Worm (Caenorhabditis elegans) whole organism, L4 larva: ENCODE data around the gene F43E12.1.

Experiments used
- F26F4.8 ChIP-seq: fragments of 200-800 bp; sonication (Bioruptor generic); conservative IDR thresholded peaks from 2 replicates; pipeline ENCODE4 v1.3.6; 2022; ENCODE audit warnings: missing genetic modification characterization, missing compliant biosample characterization
- ZK546.5 ChIP-seq, 2 experiments: sonication (generic microtip); optimal IDR thresholded peaks; 2 replicates each; lab custom pipeline; 2017; ENCODE audit warnings: missing biosample characterization in 2 of 2, missing genetic modification characterization in 2 of 2
- aha-1 ChIP-seq: fragments of 150-350 bp; peaks from one replicate; lab custom pipeline; 2014; ENCODE audit warnings: missing biosample characterization, missing genetic modification characterization
- arid-1 ChIP-seq: fragments of 200-800 bp; sonication (Bioruptor generic); conservative IDR thresholded peaks from 2 replicates; pipeline ENCODE4 v1.3.6; 2022; ENCODE audit warnings: missing genetic modification reagents, missing genetic modification characterization, missing compliant biosample characterization
- ceh-20 ChIP-seq: fragments of 200-800 bp; sonication (Bioruptor generic); IDR thresholded peaks from 2 replicates; pipeline ENCODE4 v1.3.6; 2022; ENCODE audit warnings: missing genetic modification reagents, missing genetic modification characterization, missing compliant biosample characterization
- ces-1 ChIP-seq: fragments of 150-350 bp; sonication (generic microtip); optimal IDR thresholded peaks from 4 replicates; lab custom pipeline; 2014; ENCODE audit warnings: missing biosample characterization, missing genetic modification reagents, missing genetic modification characterization
- daf-16 ChIP-seq, 3 experiments: sonication (generic microtip); optimal IDR thresholded peaks; 2 replicates each; lab custom pipeline; 2016 to 2017; ENCODE audit warnings: missing genetic modification characterization in 3 of 3, missing genetic modification reagents in 3 of 3, mild to moderate bottlenecking in 2 of 3, missing compliant biosample characterization in 2 of 3, missing biosample characterization in 1 of 3, moderate library complexity in 1 of 3
- daf-19 ChIP-seq: fragments of 200-800 bp; sonication (Bioruptor generic); conservative IDR thresholded peaks from 2 replicates; pipeline ENCODE4 v1.3.6; 2022; ENCODE audit warnings: missing genetic modification characterization, missing compliant biosample characterization
- dmd-6 ChIP-seq: fragments of 200-800 bp; sonication (Bioruptor generic); IDR thresholded peaks from 2 replicates; pipeline ENCODE4 v1.3.6; 2022; ENCODE audit warnings: missing genetic modification reagents, missing genetic modification characterization, missing compliant biosample characterization
- dmd-9 ChIP-seq: fragments of 200-800 bp; sonication (Bioruptor generic); IDR thresholded peaks from 2 replicates; pipeline ENCODE4 v1.3.6; 2022; ENCODE audit warnings: missing genetic modification reagents, missing genetic modification characterization, missing compliant biosample characterization
- dve-1 ChIP-seq: sonication (generic microtip); optimal IDR thresholded peaks from 2 replicates; lab custom pipeline; 2017; ENCODE audit warnings: antibody characterized with exemption, mild to moderate bottlenecking, missing genetic modification characterization, missing compliant biosample characterization; ENCODE audit not compliant: insufficient read depth
- gei-8 ChIP-seq: fragments of 200-800 bp; sonication (Bioruptor generic); optimal IDR thresholded peaks from 2 replicates; lab custom pipeline; 2018; ENCODE audit warnings: mild to moderate bottlenecking, missing genetic modification characterization, missing compliant biosample characterization
- hlh-11 ChIP-seq: fragments of 200-800 bp; sonication (Bioruptor generic); optimal IDR thresholded peaks from 2 replicates; lab custom pipeline; 2018; ENCODE audit warnings: mild to moderate bottlenecking, missing genetic modification characterization, missing compliant biosample characterization
- hlh-30 ChIP-seq: sonication (generic microtip); optimal IDR thresholded peaks from 2 replicates; lab custom pipeline; 2017; ENCODE audit warnings: antibody characterized with exemption, mild to moderate bottlenecking, missing genetic modification characterization, missing compliant biosample characterization; ENCODE audit not compliant: insufficient read depth
- jun-1 ChIP-seq: fragments of 150-350 bp; optimal IDR thresholded peaks from 2 replicates; lab custom pipeline; 2014; ENCODE audit warnings: missing biosample characterization, missing genetic modification reagents, missing genetic modification characterization
- lin-38 ChIP-seq: fragments of 200-800 bp; sonication (Bioruptor generic); IDR thresholded peaks from 2 replicates; pipeline ENCODE4 v1.3.6; 2022; ENCODE audit warnings: missing genetic modification reagents, missing genetic modification characterization, missing compliant biosample characterization
- mes-2 ChIP-seq: sonication (generic microtip); optimal IDR thresholded peaks from 2 replicates; lab custom pipeline; 2016; ENCODE audit warnings: missing genotype, mild to moderate bottlenecking, missing genetic modification characterization, missing compliant biosample characterization; ENCODE audit not compliant: poor library complexity, severe bottlenecking
- mxl-2 ChIP-seq: fragments of 200-800 bp; sonication (Bioruptor generic); conservative IDR thresholded peaks from 2 replicates; pipeline ENCODE4 v1.3.6; 2022; ENCODE audit warnings: missing genetic modification reagents, missing genetic modification characterization, missing compliant biosample characterization
- mxl-3 ChIP-seq: fragments of 200-800 bp; sonication (Bioruptor generic); optimal IDR thresholded peaks from 2 replicates; lab custom pipeline; 2018; ENCODE audit warnings: mild to moderate bottlenecking, missing genetic modification characterization, missing compliant biosample characterization
- nhr-25 ChIP-seq: sonication (generic microtip); optimal IDR thresholded peaks from 2 replicates; lab custom pipeline; 2017; ENCODE audit warnings: missing genetic modification characterization, mild to moderate bottlenecking, missing compliant biosample characterization, antibody characterized with exemption, moderate library complexity, borderline replicate concordance; ENCODE audit not compliant: insufficient read depth
- nhr-28 ChIP-seq: fragments of 150-350 bp; optimal IDR thresholded peaks from 2 replicates; lab custom pipeline; 2014; ENCODE audit warnings: missing biosample characterization, missing genetic modification characterization
- nhr-41 ChIP-seq: fragments of 200-800 bp; sonication (Bioruptor generic); IDR thresholded peaks from 2 replicates; pipeline ENCODE4 v1.3.6; 2022; ENCODE audit warnings: missing genetic modification reagents, missing genetic modification characterization, missing compliant biosample characterization
- nhr-6 ChIP-seq: fragments of 150-350 bp; optimal IDR thresholded peaks from 2 replicates; lab custom pipeline; 2014; ENCODE audit warnings: missing biosample characterization, missing genetic modification characterization
- nhr-76 ChIP-seq: fragments of 150-350 bp; optimal IDR thresholded peaks from 2 replicates; lab custom pipeline; 2014; ENCODE audit warnings: missing biosample characterization, missing genetic modification characterization
- nhr-77 ChIP-seq: fragments of 150-350 bp; optimal IDR thresholded peaks from 2 replicates; lab custom pipeline; 2014; ENCODE audit warnings: missing biosample characterization, missing genetic modification characterization
- pha-4 ChIP-seq, 2 experiments: fragments of 150-350 bp in 1 of 2; fragments of 200-800 bp in 1 of 2; sonication (Bioruptor generic) in 1 of 2; IDR thresholded peaks in 1 of 2; optimal IDR thresholded peaks in 1 of 2; 2 replicates each; pipeline versions ENCODE4 v1.3.6 to Lab custom; 2014 to 2022; ENCODE audit warnings: missing genetic modification characterization in 2 of 2, missing genetic modification reagents in 2 of 2, missing biosample characterization in 1 of 2, missing compliant biosample characterization in 1 of 2
- php-3 ChIP-seq: fragments of 200-800 bp; sonication (Bioruptor generic); IDR thresholded peaks from 2 replicates; pipeline ENCODE4 v1.3.6; 2022; ENCODE audit warnings: missing genetic modification reagents, missing genetic modification characterization, missing compliant biosample characterization
- pqm-1 ChIP-seq: sonication (generic microtip); optimal IDR thresholded peaks from 2 replicates; lab custom pipeline; 2017; ENCODE audit warnings: missing biosample characterization, missing genetic modification characterization
- saeg-2 ChIP-seq: fragments of 200-800 bp; sonication (Bioruptor generic); IDR thresholded peaks from 2 replicates; pipeline ENCODE4 v1.3.6; 2022; ENCODE audit warnings: missing genetic modification reagents, missing genetic modification characterization, missing compliant biosample characterization
- spr-3 ChIP-seq: fragments of 200-800 bp; sonication (Bioruptor generic); optimal IDR thresholded peaks from 2 replicates; lab custom pipeline; 2018; ENCODE audit warnings: mild to moderate bottlenecking, missing genetic modification characterization, missing compliant biosample characterization
- tra-1 ChIP-seq: fragments of 200-800 bp; sonication (Bioruptor generic); IDR thresholded peaks from 2 replicates; pipeline ENCODE4 v1.3.6; 2022; ENCODE audit warnings: missing genetic modification reagents, missing genetic modification characterization, missing compliant biosample characterization
- unc-62 ChIP-seq, 3 experiments: fragments of 150-350 bp in 1 of 3; sonication (generic microtip); optimal IDR thresholded peaks in 2 of 3; peaks in 1 of 3; 1 replicate in 1 of 3; 2 replicates in 2 of 3; lab custom pipeline; 2014 to 2017; ENCODE audit warnings: missing biosample characterization in 3 of 3, missing genetic modification characterization in 3 of 3, missing genetic modification reagents in 3 of 3, missing genotype in 1 of 3
- vab-7 ChIP-seq: fragments of 200-800 bp; sonication (Bioruptor generic); IDR thresholded peaks from 2 replicates; pipeline ENCODE4 v1.3.6; 2022; ENCODE audit warnings: missing genetic modification reagents, missing genetic modification characterization, missing compliant biosample characterization
- zag-1 ChIP-seq: fragments of 150-350 bp; optimal IDR thresholded peaks from 2 replicates; lab custom pipeline; 2014; ENCODE audit warnings: missing biosample characterization, missing genetic modification characterization
- zfp-2 ChIP-seq: sonication (generic microtip); optimal IDR thresholded peaks from 2 replicates; lab custom pipeline; 2016; ENCODE audit warnings: mild to moderate bottlenecking, missing genetic modification characterization, missing compliant biosample characterization
- zfp-3 ChIP-seq: fragments of 200-800 bp; sonication (Bioruptor generic); conservative IDR thresholded peaks from 2 replicates; pipeline ENCODE4 v1.3.6; 2022; ENCODE audit warnings: missing genetic modification reagents, missing genetic modification characterization, missing compliant biosample characterization
- zip-2 ChIP-seq: fragments of 150-350 bp; optimal IDR thresholded peaks from 2 replicates; lab custom pipeline; 2014; ENCODE audit warnings: missing biosample characterization, missing genetic modification characterization

F43E12.1 gene

DNA sequence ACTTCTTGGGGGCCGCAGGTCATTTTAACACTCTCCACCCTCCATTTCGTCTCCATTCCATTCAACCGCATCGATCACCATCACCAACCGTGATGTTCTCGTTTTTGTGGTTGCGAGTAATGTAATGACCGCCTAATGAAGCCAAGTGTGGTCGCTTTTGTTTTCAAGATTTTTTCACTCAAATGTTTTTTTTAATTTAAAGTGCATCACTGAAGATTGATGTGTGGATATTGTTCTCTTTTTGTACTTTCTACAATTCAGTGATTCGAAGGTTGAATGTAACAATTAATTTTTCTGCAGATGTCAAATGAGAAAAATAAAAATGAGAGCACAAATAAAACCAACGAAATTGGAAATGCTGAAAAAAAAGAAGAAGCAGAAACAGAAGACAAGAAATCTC, 18.7 kb upstream of the F43E12.1 start, which contains the start of gene pgp-10:
Gene pgp-10 (plus strand): TSS at position 301 of the 400 bp plus-strand sequence.
- TF ChIP-seq aha-1 (peak; percentile 26), lin-38 (GFP tag; lab: Robert Waterston, UW) (no peak), jun-1 (no peak)

DNA sequence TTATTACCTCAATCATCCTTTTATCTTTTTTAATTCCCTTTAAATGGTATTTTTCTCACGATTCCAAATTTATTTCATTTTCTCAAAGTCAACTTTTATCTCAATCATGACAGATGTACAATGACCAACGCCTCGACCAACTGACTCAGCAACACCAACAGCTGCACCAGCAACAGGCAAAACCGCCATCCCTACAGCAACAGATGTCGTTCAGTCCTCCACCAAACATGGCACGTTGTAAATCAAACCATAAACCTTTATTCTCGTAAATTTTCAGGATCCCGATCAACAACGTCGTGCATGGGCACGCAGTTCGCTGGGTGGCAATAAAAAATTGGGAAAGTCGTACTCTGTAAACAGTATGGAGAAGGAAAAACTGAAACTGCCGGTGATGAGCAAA, 14.7 kb upstream of the F43E12.1 start:
- TF ChIP-seq ces-1 (GFP tag; lab: Kevin White, UChicago): no peak
- no peak for TF ChIP-seq zfp-2 (tag; lab: Kevin White, UChicago)
- no peak for TF ChIP-seq mxl-3

DNA sequence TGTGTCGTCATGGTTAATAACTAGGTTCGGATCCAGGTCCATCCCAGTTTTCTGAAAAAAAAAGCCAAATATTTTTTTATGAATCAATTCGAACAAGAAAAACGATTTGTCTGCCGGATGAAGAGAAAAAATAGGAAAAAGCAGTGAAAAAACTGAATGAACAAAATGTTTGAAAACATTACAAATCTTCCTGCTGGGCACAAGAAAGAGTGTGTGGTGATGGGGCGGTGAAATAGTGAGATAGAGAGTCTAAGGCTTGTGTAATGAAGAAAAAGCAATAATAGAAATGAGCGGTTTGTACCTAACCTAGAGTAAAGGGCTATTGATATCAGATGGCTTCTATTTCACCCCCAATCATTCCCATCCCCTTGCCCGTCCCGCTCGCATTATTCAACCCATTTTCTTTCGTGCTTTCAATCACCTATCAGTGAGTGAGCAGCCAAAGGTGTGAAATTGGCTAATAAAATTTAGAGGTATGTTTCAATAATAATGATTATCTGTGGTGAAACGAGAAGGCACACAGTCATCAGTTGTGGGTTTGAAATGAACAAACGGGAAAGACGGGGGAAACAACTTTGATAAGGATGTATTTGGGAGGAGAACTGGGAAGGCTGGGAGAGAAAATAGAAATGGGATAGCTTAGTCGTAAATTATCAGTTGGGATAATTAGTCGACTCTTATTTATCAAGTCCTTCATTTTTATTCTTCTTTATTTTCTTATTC, 6.7 kb upstream of the F43E12.1 start, which contains the start of gene bar-1:
Gene bar-1 (minus strand): TSS at position 51 of the 723 bp plus-strand sequence.
- TF ChIP-seq aha-1 (no peak), daf-16 (GFP tag; optimal IDR thresholded peaks at IDR 0.05; lab: Kevin White, UChicago) (no peak), daf-16 (tag; optimal IDR thresholded peaks at IDR 0.05; lab: Kevin White, UChicago) (peak; percentile 60), ceh-20 (GFP tag; lab: Robert Waterston, UW) (0 out of 2 replicates have a peak, but pooled peaks have one; percentile 20), dmd-6 (GFP tag; lab: Robert Waterston, UW) (peak; percentile 39; the same call in 1 of the 2 replicates), nhr-77 (peak; percentile 24), hlh-11 (tag; lab: Kevin White, UChicago) (peak; percentile 47), nhr-6 (tag; lab: Kevin White, UChicago) (no peak), php-3 (GFP tag; lab: Robert Waterston, UW) (peak; percentile 77), unc-62 (GFP tag; optimal IDR thresholded peaks at IDR 0.05 in 1 of 2; lab: Kevin White, UChicago) (peak in 1 of 2 experiments; percentile 15), unc-62 (tag; optimal IDR thresholded peaks at IDR 0.05; lab: Kevin White, UChicago) (no peak), pqm-1 (tag; lab: Kevin White, UChicago) (peak; percentile 48), ZK546.5 (tag; optimal IDR thresholded peaks at IDR 0.05; lab: Kevin White, UChicago) (no peak), nhr-28 (peak; percentile 51), nhr-41 (no peak)

DNA sequence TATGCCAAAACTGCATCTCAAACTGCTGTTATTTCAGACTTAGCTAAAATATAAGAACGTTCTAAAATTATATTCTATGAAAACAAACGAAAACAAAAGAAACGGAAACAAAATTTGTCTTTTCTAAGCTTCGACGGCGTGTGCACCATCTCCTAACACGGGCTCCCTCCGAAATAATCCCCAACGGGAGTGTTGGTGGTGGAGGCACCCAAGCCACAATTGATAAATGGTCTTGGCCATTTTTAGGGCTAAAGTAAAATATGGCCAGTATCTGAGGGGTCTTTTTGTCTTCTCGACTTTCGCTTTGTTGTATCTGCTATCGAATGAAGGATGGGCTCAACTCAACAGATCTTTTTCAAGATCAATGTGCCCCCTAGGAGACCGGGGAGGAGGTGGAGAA, 2.1 kb upstream of the F43E12.1 start:
- TF ChIP-seq gei-8 (GFP tag; lab: Kevin White, UChicago) (no peak), unc-62 (GFP tag; optimal IDR thresholded peaks at IDR 0.05 in 1 of 2; lab: Kevin White, UChicago) (peak in 1 of 2 experiments; percentile 47), unc-62 (tag; optimal IDR thresholded peaks at IDR 0.05; lab: Kevin White, UChicago) (no peak)

DNA sequence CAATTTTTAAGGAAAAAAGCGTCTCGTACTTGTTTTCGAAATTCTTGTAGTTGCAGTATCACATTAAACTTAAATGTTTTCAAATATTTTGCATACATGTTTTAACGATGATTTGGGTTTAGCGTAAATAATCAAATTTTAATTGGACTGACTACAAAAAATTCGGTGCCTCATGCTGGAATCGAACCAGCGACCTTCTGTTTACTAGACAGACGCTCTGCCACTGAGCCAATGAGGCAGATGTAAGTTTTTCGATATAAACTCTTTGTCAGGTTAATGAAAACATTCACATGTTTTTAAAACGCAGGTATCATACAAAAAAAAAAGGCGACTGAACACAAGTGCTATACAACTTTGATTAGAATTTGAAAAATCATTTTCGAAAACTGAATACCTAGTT, 624 bp upstream of the F43E12.1 start:
- TF ChIP-seq tra-1 (0 out of 2 replicates have a peak, but pooled peaks have one; percentile 67), pha-4 (GFP tag; IDR thresholded peaks at IDR 0.05; lab: Robert Waterston, UW) (peak; percentile 51; the same call in 1 of the 2 replicates), pha-4 (tag; optimal IDR thresholded peaks at IDR 0.05; lab: Kevin White, UChicago) (no peak), vab-7 (GFP tag; lab: Robert Waterston, UW) (peak; percentile 46; the same call in 1 of the 2 replicates), F26F4.8 (GFP tag; lab: Robert Waterston, UW) (no peak), hlh-30 (tag; lab: Kevin White, UChicago) (peak; percentile 15), dve-1 (tag; lab: Kevin White, UChicago) (peak; percentile 29), nhr-76 (tag; lab: Kevin White, UChicago) (no peak), saeg-2 (GFP tag; lab: Robert Waterston, UW) (no peak), aha-1 (peak; percentile 87), zfp-3 (GFP tag; lab: Robert Waterston, UW) (0 out of 2 replicates have a peak, but pooled peaks have one; percentile 52), ceh-20 (GFP tag; lab: Robert Waterston, UW) (0 out of 2 replicates have a peak, but pooled peaks have one; percentile 22), daf-16 (GFP tag; optimal IDR thresholded peaks at IDR 0.05; lab: Kevin White, UChicago) (peak in 1 of 2 experiments; percentile 69), daf-16 (tag; optimal IDR thresholded peaks at IDR 0.05; lab: Kevin White, UChicago) (peak; percentile 84), dmd-9 (GFP tag; lab: Robert Waterston, UW) (no peak), mes-2 (tag; lab: Kevin White, UChicago) (peak; percentile 60), mxl-2 (no peak), unc-62 (GFP tag; optimal IDR thresholded peaks at IDR 0.05 in 1 of 2; lab: Kevin White, UChicago) (no peak), unc-62 (tag; optimal IDR thresholded peaks at IDR 0.05; lab: Kevin White, UChicago) (no peak), spr-3 (GFP tag; lab: Kevin White, UChicago) (no peak), zip-2 (tag; lab: Kevin White, UChicago) (no peak), ces-1 (GFP tag; lab: Kevin White, UChicago) (no peak), mxl-3 (no peak), nhr-25 (tag; lab: Kevin White, UChicago) (no peak), arid-1 (GFP tag; lab: Robert Waterston, UW) (0 out of 2 replicates have a peak, but pooled peaks have one; percentile 60), zag-1 (no peak), daf-19 (no peak)
